Worm (Caenorhabditis elegans) whole organism, L2 larva: Measurements from ENCODE around the gene F14F7.4.

Experiments
- C34F6.9 ChIP-seq: fragments of 150-350 bp; optimal IDR thresholded peaks from 2 replicates; lab custom pipeline; 2014; ENCODE audit warnings: missing biosample characterization, missing genetic modification characterization
- F13H6.1 ChIP-seq: sonication (generic microtip); optimal IDR thresholded peaks from 2 replicates; lab custom pipeline; 2016; ENCODE audit warnings: missing genetic modification characterization, missing compliant biosample characterization
- Y55F3AM.14 ChIP-seq: fragments of 200-800 bp; sonication (Bioruptor generic); optimal IDR thresholded peaks from 2 replicates; lab custom pipeline; 2018; ENCODE audit warnings: mild to moderate bottlenecking, missing genetic modification characterization, missing compliant biosample characterization
- ZK546.5 ChIP-seq: sonication (generic microtip); optimal IDR thresholded peaks from 2 replicates; lab custom pipeline; 2017; ENCODE audit warnings: missing biosample characterization, missing genetic modification characterization
- alr-1 ChIP-seq: fragments of 150-350 bp; optimal IDR thresholded peaks from 2 replicates; lab custom pipeline; 2014; ENCODE audit warnings: missing biosample characterization, missing genetic modification characterization
- aly-2 ChIP-seq: fragments of 150-350 bp; optimal IDR thresholded peaks from 2 replicates; lab custom pipeline; 2014; ENCODE audit warnings: missing biosample characterization, missing genetic modification characterization
- ama-1 ChIP-seq: fragments of 150-350 bp; optimal IDR thresholded peaks from 2 replicates; lab custom pipeline; 2018; ENCODE audit warnings: inconsistent platforms
- blmp-1 ChIP-seq: sonication (generic microtip); optimal IDR thresholded peaks from 2 replicates; lab custom pipeline; 2017; ENCODE audit warnings: missing genetic modification characterization, mild to moderate bottlenecking, missing compliant biosample characterization, antibody characterized with exemption, moderate library complexity; ENCODE audit not compliant: insufficient read depth
- ceh-16 ChIP-seq: fragments of 150-350 bp; optimal IDR thresholded peaks from 2 replicates; lab custom pipeline; 2014; ENCODE audit warnings: missing biosample characterization, missing genetic modification characterization
- ceh-82 ChIP-seq: fragments of 150-350 bp; optimal IDR thresholded peaks from 2 replicates; lab custom pipeline; 2014; ENCODE audit warnings: missing biosample characterization, missing genetic modification characterization
- crh-2 ChIP-seq: sonication (generic microtip); optimal IDR thresholded peaks from 2 replicates; lab custom pipeline; 2017; ENCODE audit warnings: missing biosample characterization, missing genetic modification characterization
- egl-27 ChIP-seq: sonication (generic microtip); optimal IDR thresholded peaks from 3 replicates; lab custom pipeline; 2017; ENCODE audit warnings: missing biosample characterization, missing genetic modification reagents, missing genetic modification characterization
- elt-1 ChIP-seq: fragments of 150-350 bp; optimal IDR thresholded peaks from 2 replicates; lab custom pipeline; 2014; ENCODE audit warnings: missing biosample characterization, missing genetic modification characterization
- elt-3 ChIP-seq: sonication (generic microtip); optimal IDR thresholded peaks from 2 replicates; lab custom pipeline; 2017; ENCODE audit warnings: missing biosample characterization, missing genetic modification characterization
- fos-1 ChIP-seq: fragments of 150-350 bp; optimal IDR thresholded peaks from 2 replicates; lab custom pipeline; 2014; ENCODE audit warnings: missing biosample characterization, missing genetic modification characterization
- gmeb-1 ChIP-seq: fragments of 150-350 bp; optimal IDR thresholded peaks from 2 replicates; lab custom pipeline; 2014; ENCODE audit warnings: missing biosample characterization, missing genetic modification characterization
- lin-11 ChIP-seq: fragments of 150-350 bp; sonication (generic microtip); optimal IDR thresholded peaks from 2 replicates; lab custom pipeline; 2014; ENCODE audit warnings: missing biosample characterization, missing genetic modification characterization, inconsistent platforms, mixed read lengths
- lin-13 ChIP-seq: fragments of 150-350 bp; optimal IDR thresholded peaks from 2 replicates; lab custom pipeline; 2014; ENCODE audit warnings: missing biosample characterization, missing genetic modification reagents, missing genetic modification characterization
- lin-39 ChIP-seq: fragments of 150-350 bp; optimal IDR thresholded peaks from 2 replicates; lab custom pipeline; 2014; ENCODE audit warnings: missing biosample characterization, missing genetic modification reagents, missing genetic modification characterization
- lsy-2 ChIP-seq, 2 experiments: fragments of 150-350 bp in 1 of 2; sonication (generic microtip) in 1 of 2; optimal IDR thresholded peaks; 2 replicates each; lab custom pipeline; 2014 to 2017; ENCODE audit warnings: missing biosample characterization in 2 of 2, missing genetic modification characterization in 2 of 2
- mab-5 ChIP-seq: fragments of 150-350 bp; optimal IDR thresholded peaks from 2 replicates; lab custom pipeline; 2014; ENCODE audit warnings: missing biosample characterization, missing genetic modification characterization
- mbf-1 ChIP-seq: sonication (generic microtip); optimal IDR thresholded peaks from 2 replicates; lab custom pipeline; 2017; ENCODE audit warnings: missing biosample characterization, missing genetic modification characterization
- mdl-1 ChIP-seq, 2 experiments: fragments of 150-350 bp in 1 of 2; sonication (generic microtip) in 1 of 2; optimal IDR thresholded peaks; 2 replicates each; lab custom pipeline; 2017; ENCODE audit warnings: missing biosample characterization in 2 of 2, missing genetic modification characterization in 2 of 2
- nhr-10 ChIP-seq: sonication (generic microtip); optimal IDR thresholded peaks from 2 replicates; lab custom pipeline; 2017; ENCODE audit warnings: missing biosample characterization, missing genetic modification characterization
- nhr-11 ChIP-seq: fragments of 150-350 bp; optimal IDR thresholded peaks from 2 replicates; lab custom pipeline; 2014; ENCODE audit warnings: missing biosample characterization, missing genetic modification characterization
- nhr-12 ChIP-seq: fragments of 150-350 bp; optimal IDR thresholded peaks from 2 replicates; lab custom pipeline; 2014; ENCODE audit warnings: missing biosample characterization, missing genetic modification characterization
- nhr-21 ChIP-seq: fragments of 150-350 bp; optimal IDR thresholded peaks from 2 replicates; lab custom pipeline; 2014; ENCODE audit warnings: missing biosample characterization, missing genetic modification characterization
- nhr-237 ChIP-seq: fragments of 150-350 bp; optimal IDR thresholded peaks from 2 replicates; lab custom pipeline; 2014; ENCODE audit warnings: missing biosample characterization, missing genetic modification characterization
- nhr-25 ChIP-seq: fragments of 150-350 bp; sonication (generic microtip); optimal IDR thresholded peaks from 3 replicates; lab custom pipeline; 2014; ENCODE audit warnings: missing biosample characterization, missing genetic modification characterization
- nhr-6 ChIP-seq: fragments of 150-350 bp; optimal IDR thresholded peaks from 2 replicates; lab custom pipeline; 2014; ENCODE audit warnings: missing biosample characterization, missing genetic modification characterization
- nhr-77 ChIP-seq: fragments of 150-350 bp; optimal IDR thresholded peaks from 2 replicates; lab custom pipeline; 2014; ENCODE audit warnings: missing biosample characterization, missing genetic modification characterization
- peb-1 ChIP-seq: fragments of 150-350 bp; optimal IDR thresholded peaks from 2 replicates; lab custom pipeline; 2014; ENCODE audit warnings: missing biosample characterization, missing genetic modification characterization
- sem-4 ChIP-seq: fragments of 150-350 bp; optimal IDR thresholded peaks from 2 replicates; lab custom pipeline; 2014; ENCODE audit warnings: missing biosample characterization, missing genetic modification reagents, missing genetic modification characterization
- sma-3 ChIP-seq: sonication (generic microtip); optimal IDR thresholded peaks from 2 replicates; lab custom pipeline; 2016; ENCODE audit warnings: missing genetic modification reagents, missing genetic modification characterization, missing compliant biosample characterization
- sma-9 ChIP-seq, 2 experiments: fragments of 150-350 bp in 1 of 2; sonication (generic microtip) in 1 of 2; optimal IDR thresholded peaks; 2 replicates each; lab custom pipeline; 2014 to 2016; ENCODE audit warnings: missing genetic modification characterization in 2 of 2, mild to moderate bottlenecking in 1 of 2, missing biosample characterization in 1 of 2, missing compliant biosample characterization in 1 of 2, missing genetic modification reagents in 1 of 2, moderate library complexity in 1 of 2
- snpc-4 ChIP-seq: fragments of 150-350 bp; optimal IDR thresholded peaks from 2 replicates; lab custom pipeline; 2014; ENCODE audit warnings: missing biosample characterization, missing genetic modification characterization
- unc-39 ChIP-seq: fragments of 150-350 bp; optimal IDR thresholded peaks from 2 replicates; lab custom pipeline; 2014; ENCODE audit warnings: missing biosample characterization, missing genetic modification characterization
- unc-55 ChIP-seq: fragments of 150-350 bp; sonication (generic microtip); optimal IDR thresholded peaks from 3 replicates; lab custom pipeline; 2014; ENCODE audit warnings: missing biosample characterization, missing genetic modification reagents, missing genetic modification characterization
- zag-1 ChIP-seq: fragments of 150-350 bp; optimal IDR thresholded peaks from 2 replicates; lab custom pipeline; 2014; ENCODE audit warnings: missing biosample characterization, missing genetic modification characterization
- ztf-1 ChIP-seq: fragments of 200-800 bp; sonication (Bioruptor generic); conservative IDR thresholded peaks from 2 replicates; pipeline ENCODE4 v1.3.6; 2022; ENCODE audit warnings: missing genetic modification characterization, missing compliant biosample characterization
- ztf-11 ChIP-seq: sonication (generic microtip); optimal IDR thresholded peaks from 2 replicates; lab custom pipeline; 2017; ENCODE audit warnings: missing biosample characterization, missing genetic modification characterization
- ztf-4 ChIP-seq: fragments of 150-350 bp; optimal IDR thresholded peaks from 2 replicates; lab custom pipeline; 2014; ENCODE audit warnings: missing biosample characterization, missing genetic modification characterization

The F14F7.4 gene

ce11 chrIII:13029608-13030007 lies at the start of gene F14F7.4:
F14F7.4 (minus strand) TSS chrIII:13029708.
- TF ChIP-seq unc-55 (no peak), F13H6.1 (tag; lab: Kevin White, UChicago) (no peak), lsy-2 (tag; optimal IDR thresholded peaks at IDR 0.05; lab: Kevin White, UChicago) (no peak)

DNA sequence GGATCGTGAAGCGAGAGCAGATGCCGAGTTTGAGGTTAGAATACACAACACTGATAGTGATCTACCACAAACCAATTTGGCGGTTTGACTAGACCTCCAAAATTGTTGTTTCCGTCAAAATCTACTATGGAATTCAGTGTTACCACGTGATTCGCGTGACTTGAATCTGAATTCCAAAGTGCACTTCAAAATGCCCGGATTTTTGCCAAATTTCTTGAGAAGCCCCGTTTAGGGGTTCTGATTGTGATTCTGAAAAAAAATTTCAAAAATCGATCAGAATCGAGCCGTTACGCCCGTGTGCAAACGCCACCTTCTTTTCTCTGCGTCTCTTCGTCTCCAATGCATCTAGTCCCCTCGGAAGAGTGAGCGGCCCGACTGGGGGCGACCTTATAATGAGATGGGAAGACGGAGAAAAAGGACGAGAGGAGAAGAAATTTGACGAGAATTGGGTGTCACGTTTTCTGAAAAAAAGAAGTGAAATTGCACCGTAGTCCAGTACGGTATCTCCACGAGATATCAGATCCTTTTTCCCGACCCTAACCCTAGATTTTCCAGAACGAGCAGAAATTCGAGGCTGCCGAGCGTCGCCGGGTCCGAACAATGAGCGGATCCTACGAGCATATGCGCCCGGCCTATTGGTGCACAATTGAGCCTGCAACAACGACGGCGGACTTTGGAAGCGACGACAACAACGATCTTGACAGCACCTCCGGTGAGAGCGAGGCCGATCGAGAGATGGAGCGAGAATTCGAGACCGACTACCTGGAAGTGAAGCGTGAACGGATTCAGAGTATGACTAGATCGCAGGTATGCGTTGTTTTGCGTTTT lies 42.1 kb upstream of the F14F7.4 start:
- TF ChIP-seq nhr-77 (tag; lab: Kevin White, UChicago) (no peak), ceh-16 (no peak), zag-1 (tag; lab: Kevin White, UChicago) (no peak), lin-13 (peak; percentile 10), mdl-1 (tag; optimal IDR thresholded peaks at IDR 0.05; lab: Kevin White, UChicago) (peak in 1 of 2 experiments; percentile 14), lsy-2 (tag; optimal IDR thresholded peaks at IDR 0.05; lab: Kevin White, UChicago) (peak in 1 of 2 experiments; percentile 58), ztf-4 (tag; lab: Kevin White, UChicago) (no peak), sma-9 (GFP tag; optimal IDR thresholded peaks at IDR 0.05; lab: Kevin White, UChicago) (peak; percentile 33), sma-9 (tag; optimal IDR thresholded peaks at IDR 0.05; lab: Kevin White, UChicago) (no peak), elt-1 (tag; lab: Kevin White, UChicago) (no peak), F13H6.1 (tag; lab: Kevin White, UChicago) (peak; percentile 5), mbf-1 (tag; lab: Kevin White, UChicago) (no peak), ztf-11 (tag; lab: Kevin White, UChicago) (no peak), ceh-82 (tag; lab: Kevin White, UChicago) (no peak), crh-2 (peak; percentile 30), nhr-237 (tag; lab: Kevin White, UChicago) (no peak), ZK546.5 (tag; lab: Kevin White, UChicago) (no peak), aly-2 (tag; lab: Kevin White, UChicago) (no peak), sem-4 (peak; percentile 81), ama-1 (lab: Kevin White, UChicago) (no peak), fos-1 (tag; lab: Kevin White, UChicago) (no peak), nhr-10 (tag; lab: Kevin White, UChicago) (no peak), blmp-1 (tag; lab: Kevin White, UChicago) (peak; percentile 11), Y55F3AM.14 (no peak), nhr-21 (peak; percentile 48), gmeb-1 (no peak), mab-5 (tag; lab: Kevin White, UChicago) (no peak), nhr-25 (tag; lab: Kevin White, UChicago) (peak; percentile 41), C34F6.9 (tag; lab: Kevin White, UChicago) (peak; percentile 23), unc-55 (peak; percentile 2)

DNA sequence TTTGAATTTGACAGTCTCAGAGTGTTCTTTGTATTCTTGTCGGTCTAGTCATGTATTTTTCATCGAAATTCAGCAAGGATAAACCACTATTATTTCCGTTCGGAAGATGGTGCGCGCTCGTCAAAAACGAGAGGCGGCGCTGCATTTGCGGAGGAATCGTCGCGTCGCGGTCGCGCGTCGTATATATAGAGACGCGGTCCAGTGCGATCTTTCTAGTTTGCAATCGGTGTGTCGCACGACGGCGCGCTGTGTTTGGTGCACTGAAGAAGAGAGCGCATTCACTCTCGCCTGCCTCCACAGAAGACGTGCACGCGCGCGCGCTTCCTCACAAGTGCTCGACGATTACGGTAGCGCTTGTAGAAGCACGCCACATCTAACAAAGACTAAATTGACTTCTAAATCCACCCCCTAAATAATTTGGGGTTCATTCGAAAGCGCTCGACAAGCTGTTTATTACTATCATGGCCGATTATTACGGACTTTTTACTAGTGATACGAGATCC lies 41.1 kb upstream of the F14F7.4 start, which contains the start of gene Y39E4B.6:
Gene Y39E4B.6, plus strand, starts transcription at position 209 of the 503 bp plus-strand sequence.
- TF ChIP-seq sma-9 (GFP tag; optimal IDR thresholded peaks at IDR 0.05; lab: Kevin White, UChicago), result peak; percentile 90
- TF ChIP-seq sma-9 (tag; optimal IDR thresholded peaks at IDR 0.05; lab: Kevin White, UChicago), result no peak
- TF ChIP-seq ztf-1 (GFP tag; lab: Robert Waterston, UW), result 0 out of 2 replicates have a peak, but pooled peaks have one; percentile 60
- peak; percentile 87 for TF ChIP-seq fos-1 (tag; lab: Kevin White, UChicago)
- TF ChIP-seq sem-4, result peak; percentile 98
- peak; percentile 90 for TF ChIP-seq ama-1 (lab: Kevin White, UChicago)
- TF ChIP-seq Y55F3AM.14, result peak; percentile 98
- peak; percentile 62 for TF ChIP-seq ceh-16
- peak; percentile 69 to 92 for TF ChIP-seq mdl-1 (tag; optimal IDR thresholded peaks at IDR 0.05; lab: Kevin White, UChicago)
- peak; percentile 98 for TF ChIP-seq sma-3
- TF ChIP-seq lsy-2 (tag; optimal IDR thresholded peaks at IDR 0.05; lab: Kevin White, UChicago), result peak; percentile 87 to 94
- peak; percentile 59 for TF ChIP-seq ztf-11 (tag; lab: Kevin White, UChicago)
- peak; percentile 95 for TF ChIP-seq egl-27
- peak; percentile 73 for TF ChIP-seq snpc-4 (tag; lab: Kevin White, UChicago)
- TF ChIP-seq unc-55, result peak; percentile 98
- peak; percentile 5 for TF ChIP-seq lin-39 (tag; lab: Kevin White, UChicago)
- TF ChIP-seq ceh-82 (tag; lab: Kevin White, UChicago), result peak; percentile 94
- TF ChIP-seq mbf-1 (tag; lab: Kevin White, UChicago), result no peak
- no peak for TF ChIP-seq unc-39 (tag; lab: Kevin White, UChicago)
- TF ChIP-seq mab-5 (tag; lab: Kevin White, UChicago), result peak; percentile 88
- TF ChIP-seq elt-1 (tag; lab: Kevin White, UChicago), result no peak
- peak; percentile 87 for TF ChIP-seq gmeb-1
- TF ChIP-seq lin-13, result peak; percentile 96
- peak; percentile 98 for TF ChIP-seq F13H6.1 (tag; lab: Kevin White, UChicago)
- peak; percentile 22 for TF ChIP-seq nhr-12 (tag; lab: Kevin White, UChicago)
- peak; percentile 55 for TF ChIP-seq ZK546.5 (tag; lab: Kevin White, UChicago)
- no peak for TF ChIP-seq alr-1 (tag; lab: Kevin White, UChicago)
- no peak for TF ChIP-seq peb-1 (tag; lab: Kevin White, UChicago)
- peak; percentile 90 for TF ChIP-seq ztf-4 (tag; lab: Kevin White, UChicago)
- no peak for TF ChIP-seq nhr-11
- TF ChIP-seq lin-11 (tag; lab: Kevin White, UChicago), result peak; percentile 92
- peak; percentile 67 for TF ChIP-seq nhr-237 (tag; lab: Kevin White, UChicago)
- TF ChIP-seq nhr-25 (tag; lab: Kevin White, UChicago), result peak; percentile 95
- peak; percentile 94 for TF ChIP-seq crh-2
- TF ChIP-seq zag-1 (tag; lab: Kevin White, UChicago), result peak; percentile 98
- TF ChIP-seq C34F6.9 (tag; lab: Kevin White, UChicago), result peak; percentile 98
- TF ChIP-seq elt-3 (tag; lab: Kevin White, UChicago), result no peak
- TF ChIP-seq nhr-6 (tag; lab: Kevin White, UChicago), result peak; percentile 83
